Fruit fly (Drosophila melanogaster) S2 (cell line): ENCODE measurements around the gene Nepl12.

Source experiments
- CG8478 ChIP-seq: fragments of >200 bp; optimal IDR thresholded peaks from 2 replicates; lab custom pipeline; 2018
- CTCF ChIP-seq, 2 experiments: fragments of >200 bp; optimal IDR thresholded peaks; 2 replicates each; lab custom pipeline; 2018

DNA sequence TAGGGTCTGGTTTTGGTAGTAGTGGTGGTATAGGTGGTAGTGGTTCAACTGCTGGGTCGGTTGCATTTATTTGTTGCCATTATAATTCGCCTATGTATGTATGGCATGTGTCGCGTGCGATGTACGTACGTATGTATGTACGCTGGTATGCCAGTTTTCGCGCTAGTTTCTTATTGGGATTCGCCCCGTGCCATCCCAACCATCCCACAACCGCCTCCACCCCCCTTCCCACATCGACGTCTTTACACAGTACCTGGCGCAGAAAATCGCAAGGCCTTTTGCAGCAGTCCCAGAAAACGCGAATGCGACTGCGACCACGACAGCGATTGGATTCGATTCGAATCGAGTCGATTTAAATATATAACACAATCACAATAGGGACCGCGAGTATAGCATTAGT lies 34.9 kb downstream of the Nepl12 start:
- TF ChIP-seq CG8478 (lab: Kevin White, UChicago) (no peak), CTCF (optimal IDR thresholded peaks at IDR 0.05; lab: Kevin White, UChicago) (no peak)
